Worm (Caenorhabditis elegans) whole organism, midembryonic: ENCODE measurements around the gene Y32F6B.9.

Source experiments
- flt-1 ChIP-seq: fragments of 200-800 bp; sonication (Bioruptor generic); IDR thresholded peaks from 2 replicates; pipeline ENCODE4 v1.3.6; 2022; ENCODE audit warnings: missing genetic modification characterization, missing compliant biosample characterization
- klf-2 ChIP-seq: fragments of 200-800 bp; sonication (Bioruptor generic); conservative IDR thresholded peaks from 2 replicates; pipeline ENCODE4 v1.3.6; 2022; ENCODE audit warnings: missing genetic modification reagents, missing genetic modification characterization, missing compliant biosample characterization
- med-1 ChIP-seq: sonication (generic microtip); optimal IDR thresholded peaks from 2 replicates; lab custom pipeline; 2017; ENCODE audit warnings: missing genetic modification characterization, mild to moderate bottlenecking, missing compliant biosample characterization, antibody characterized with exemption, missing genetic modification reagents; ENCODE audit not compliant: insufficient read depth
- tab-1 ChIP-seq: fragments of 200-800 bp; sonication (Bioruptor generic); IDR thresholded peaks from 2 replicates; pipeline ENCODE4 v1.3.6; 2022; ENCODE audit warnings: missing genetic modification characterization, missing compliant biosample characterization
- ztf-29 ChIP-seq: fragments of 200-800 bp; sonication (Bioruptor generic); IDR thresholded peaks from 2 replicates; pipeline ENCODE4 v1.3.6; 2022; ENCODE audit warnings: missing genetic modification reagents, missing genetic modification characterization, missing compliant biosample characterization

DNA sequence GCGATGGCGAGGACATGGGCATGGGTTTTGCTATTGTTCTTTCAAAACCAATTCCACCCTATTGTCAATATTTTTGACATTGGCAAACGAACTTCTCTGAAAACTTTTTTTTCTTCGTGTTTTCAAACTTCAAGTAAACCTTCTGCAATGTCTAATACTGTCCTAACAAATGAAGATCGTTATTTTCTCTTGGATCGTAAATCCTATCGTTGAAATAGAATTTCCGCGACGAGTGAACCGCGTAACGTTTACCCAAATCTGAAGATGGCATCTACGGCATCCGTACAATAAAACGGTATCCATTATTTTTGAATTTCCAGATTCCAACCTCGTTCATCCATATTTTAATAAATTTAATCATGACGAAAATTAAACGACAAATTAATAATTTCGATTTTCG is 27.1 kb downstream of the Y32F6B.9 start, which contains the start of gene C35A5.5:
- TF ChIP-seq flt-1 (GFP tag; lab: Robert Waterston, UW) (no peak), tab-1 (no peak), klf-2 (GFP tag; lab: Robert Waterston, UW) (no peak), med-1 (GFP tag; lab: Kevin White, UChicago) (no peak), ztf-29 (no peak)
